Worm (Caenorhabditis elegans) whole organism, young adult: ENCODE data around the gene Y37A1A.3.

Experiments
- B0261.1 ChIP-seq: sonication (generic microtip); optimal IDR thresholded peaks from 2 replicates; lab custom pipeline; 2016; ENCODE audit warnings: mild to moderate bottlenecking, missing genetic modification characterization, moderate library complexity, missing compliant biosample characterization
- B0336.3 ChIP-seq: fragments of 200-800 bp; sonication (Bioruptor generic); IDR thresholded peaks from 2 replicates; pipeline ENCODE4 v1.3.6; 2022; ENCODE audit warnings: missing genetic modification characterization, missing compliant biosample characterization
- F22D6.2 ChIP-seq: sonication (generic microtip); optimal IDR thresholded peaks from 2 replicates; lab custom pipeline; 2016; ENCODE audit warnings: mild to moderate bottlenecking, missing genetic modification characterization, missing compliant biosample characterization
- F39B2.1 ChIP-seq: fragments of 200-800 bp; sonication (Bioruptor generic); IDR thresholded peaks from 2 replicates; pipeline ENCODE4 v1.3.6; 2022; ENCODE audit warnings: missing genetic modification reagents, missing genetic modification characterization, missing compliant biosample characterization
- F52B5.7 ChIP-seq: sonication (generic microtip); optimal IDR thresholded peaks from 2 replicates; lab custom pipeline; 2016; ENCODE audit warnings: mild to moderate bottlenecking, missing genetic modification characterization, missing compliant biosample characterization
- F55B11.4 ChIP-seq: sonication (generic microtip); optimal IDR thresholded peaks from 2 replicates; lab custom pipeline; 2016; ENCODE audit warnings: missing compliant biosample characterization, missing genetic modification characterization, borderline replicate concordance; ENCODE audit not compliant: insufficient read depth
- T26A5.8 ChIP-seq: sonication (generic microtip); optimal IDR thresholded peaks from 2 replicates; lab custom pipeline; 2016; ENCODE audit warnings: missing genetic modification characterization, missing compliant biosample characterization
- Y67H2A.10 ChIP-seq: fragments of 200-800 bp; sonication (Bioruptor generic); conservative IDR thresholded peaks from 2 replicates; pipeline ENCODE4 v1.3.6; 2022; ENCODE audit warnings: missing genetic modification reagents, missing genetic modification characterization, missing compliant biosample characterization
- Y95B8A.8 ChIP-seq: fragments of 200-800 bp; sonication (Bioruptor generic); IDR thresholded peaks from 2 replicates; pipeline ENCODE4 v1.3.6; 2022; ENCODE audit warnings: missing genetic modification reagents, missing genetic modification characterization, missing compliant biosample characterization
- ZK185.1 ChIP-seq: sonication (generic microtip); optimal IDR thresholded peaks from 2 replicates; lab custom pipeline; 2016; ENCODE audit warnings: mild to moderate bottlenecking, missing genetic modification characterization, missing compliant biosample characterization; ENCODE audit not compliant: poor library complexity, severe bottlenecking
- akir-1 ChIP-seq: fragments of 200-800 bp; sonication (Bioruptor generic); optimal IDR thresholded peaks from 2 replicates; lab custom pipeline; 2018; ENCODE audit warnings: mild to moderate bottlenecking, missing genetic modification characterization, moderate library complexity, missing compliant biosample characterization
- ama-1 ChIP-seq, 3 experiments: fragments of 150-350 bp in 1 of 3; sonication (generic microtip) in 2 of 3; optimal IDR thresholded peaks; 2 replicates each; lab custom pipeline; 2014 to 2018; ENCODE audit warnings: missing biosample characterization in 2 of 3, missing genetic modification characterization in 2 of 3, missing genetic modification reagents in 2 of 3
- aptf-2 ChIP-seq: fragments of 200-800 bp; sonication (Bioruptor generic); conservative IDR thresholded peaks from 2 replicates; pipeline ENCODE4 v1.3.6; 2022; ENCODE audit warnings: missing genetic modification reagents, missing genetic modification characterization, missing compliant biosample characterization
- athp-1 ChIP-seq: sonication (generic microtip); optimal IDR thresholded peaks from 2 replicates; lab custom pipeline; 2017; ENCODE audit warnings: mild to moderate bottlenecking, missing genetic modification characterization, missing compliant biosample characterization
- attf-5 ChIP-seq: fragments of 200-800 bp; sonication (Bioruptor generic); optimal IDR thresholded peaks from 2 replicates; lab custom pipeline; 2018; ENCODE audit warnings: mild to moderate bottlenecking, missing genetic modification characterization, missing compliant biosample characterization
- attf-6 ChIP-seq: fragments of 200-800 bp; sonication (Bioruptor generic); IDR thresholded peaks from 2 replicates; pipeline ENCODE4 v1.3.6; 2022; ENCODE audit warnings: missing genetic modification reagents, missing genetic modification characterization, missing compliant biosample characterization
- bed-2 ChIP-seq: fragments of 200-800 bp; sonication (Bioruptor generic); IDR thresholded peaks from 2 replicates; pipeline ENCODE4 v1.3.6; 2022; ENCODE audit warnings: missing genetic modification reagents, missing genetic modification characterization, missing compliant biosample characterization
- cebp-2 ChIP-seq: fragments of 200-800 bp; sonication (Bioruptor generic); IDR thresholded peaks from 2 replicates; pipeline ENCODE4 v1.3.6; 2022; ENCODE audit warnings: missing genetic modification characterization, missing compliant biosample characterization
- ceh-100 ChIP-seq: fragments of 200-800 bp; sonication (Bioruptor generic); IDR thresholded peaks from 2 replicates; pipeline ENCODE4 v1.3.6; 2022; ENCODE audit warnings: missing genetic modification reagents, missing genetic modification characterization, missing compliant biosample characterization
- ceh-58 ChIP-seq: fragments of 200-800 bp; sonication (Bioruptor generic); IDR thresholded peaks from 2 replicates; pipeline ENCODE4 v1.3.6; 2022; ENCODE audit warnings: missing genetic modification characterization, missing compliant biosample characterization
- ceh-91 ChIP-seq: fragments of 200-800 bp; sonication (Bioruptor generic); IDR thresholded peaks from 2 replicates; pipeline ENCODE4 v1.3.6; 2022; ENCODE audit warnings: missing genetic modification reagents, missing genetic modification characterization, missing compliant biosample characterization
- dox-1 ChIP-seq: fragments of 200-800 bp; sonication (Bioruptor generic); IDR thresholded peaks from 2 replicates; pipeline ENCODE4 v1.3.6; 2022; ENCODE audit warnings: missing genetic modification reagents, missing genetic modification characterization, missing compliant biosample characterization
- efl-1 ChIP-seq: fragments of 150-350 bp; optimal IDR thresholded peaks from 2 replicates; lab custom pipeline; 2014; ENCODE audit warnings: missing biosample characterization, missing genetic modification reagents, missing genetic modification characterization
- egl-44 ChIP-seq: fragments of 200-800 bp; sonication (Bioruptor generic); IDR thresholded peaks from 2 replicates; pipeline ENCODE4 v1.3.6; 2022; ENCODE audit warnings: missing genetic modification reagents, missing genetic modification characterization, missing compliant biosample characterization
- ekl-4 ChIP-seq: fragments of 200-800 bp; sonication (Bioruptor generic); IDR thresholded peaks from 2 replicates; pipeline ENCODE4 v1.3.6; 2022; ENCODE audit warnings: missing genetic modification reagents, missing genetic modification characterization, missing compliant biosample characterization
- ets-4 ChIP-seq: fragments of 200-800 bp; sonication (Bioruptor generic); optimal IDR thresholded peaks from 2 replicates; lab custom pipeline; 2018; ENCODE audit warnings: mild to moderate bottlenecking, missing genetic modification characterization, missing compliant biosample characterization
- fkh-3 ChIP-seq: sonication (generic microtip); optimal IDR thresholded peaks from 2 replicates; lab custom pipeline; 2016; ENCODE audit warnings: mild to moderate bottlenecking, missing genetic modification characterization, missing compliant biosample characterization
- gei-17 ChIP-seq: fragments of 200-800 bp; sonication (Bioruptor generic); optimal IDR thresholded peaks from 2 replicates; lab custom pipeline; 2018; ENCODE audit warnings: mild to moderate bottlenecking, missing genetic modification characterization, missing compliant biosample characterization
- hlh-12 ChIP-seq: sonication (generic microtip); optimal IDR thresholded peaks from 2 replicates; lab custom pipeline; 2016; ENCODE audit warnings: missing genetic modification characterization, missing compliant biosample characterization
- hrde-1 ChIP-seq: sonication (generic microtip); optimal IDR thresholded peaks from 2 replicates; lab custom pipeline; 2016; ENCODE audit warnings: missing genetic modification characterization, mild to moderate bottlenecking, missing compliant biosample characterization, moderate library complexity, missing genotype, missing genetic modification reagents, borderline replicate concordance
- let-607 ChIP-seq, 2 experiments: fragments of 200-800 bp in 1 of 2; sonication (Bioruptor generic) in 1 of 2; sonication (generic microtip) in 1 of 2; optimal IDR thresholded peaks; 2 replicates each; lab custom pipeline; 2016 to 2018; ENCODE audit warnings: mild to moderate bottlenecking in 2 of 2, missing compliant biosample characterization in 2 of 2, missing genetic modification characterization in 2 of 2, moderate library complexity in 2 of 2, missing genotype in 1 of 2
- lsl-1 ChIP-seq: fragments of 200-800 bp; sonication (Bioruptor generic); optimal IDR thresholded peaks from 2 replicates; lab custom pipeline; 2018; ENCODE audit warnings: mild to moderate bottlenecking, missing genetic modification characterization, moderate library complexity, missing compliant biosample characterization
- madf-6 ChIP-seq: fragments of 200-800 bp; sonication (Bioruptor generic); IDR thresholded peaks from 2 replicates; pipeline ENCODE4 v1.3.6; 2022; ENCODE audit warnings: missing genetic modification reagents, missing genetic modification characterization, missing compliant biosample characterization
- mes-4 ChIP-seq: sonication (generic microtip); optimal IDR thresholded peaks from 2 replicates; lab custom pipeline; 2016; ENCODE audit warnings: missing genotype, missing genetic modification characterization, missing compliant biosample characterization
- nfyb-1 ChIP-seq: fragments of 200-800 bp; sonication (Bioruptor generic); IDR thresholded peaks from 2 replicates; pipeline ENCODE4 v1.3.6; 2022; ENCODE audit warnings: missing genetic modification reagents, missing genetic modification characterization, missing compliant biosample characterization
- nhr-179 ChIP-seq: sonication (generic microtip); optimal IDR thresholded peaks from 2 replicates; lab custom pipeline; 2016; ENCODE audit warnings: mild to moderate bottlenecking, missing genetic modification characterization, missing compliant biosample characterization
- nhr-27 ChIP-seq: fragments of 200-800 bp; sonication (Bioruptor generic); optimal IDR thresholded peaks from 2 replicates; lab custom pipeline; 2018; ENCODE audit warnings: mild to moderate bottlenecking, missing genetic modification characterization, moderate library complexity, missing compliant biosample characterization
- pbrm-1 ChIP-seq: fragments of 200-800 bp; sonication (Bioruptor generic); IDR thresholded peaks from 2 replicates; pipeline ENCODE4 v1.3.6; 2022; ENCODE audit warnings: missing genetic modification reagents, missing genetic modification characterization, missing compliant biosample characterization
- pha-4 ChIP-seq: fragments of 150-350 bp; sonication (generic microtip); optimal IDR thresholded peaks from 2 replicates; lab custom pipeline; 2014; ENCODE audit warnings: missing biosample characterization, missing genetic modification reagents, missing genetic modification characterization
- repo-1 ChIP-seq: sonication (generic microtip); optimal IDR thresholded peaks from 2 replicates; lab custom pipeline; 2017; ENCODE audit warnings: mild to moderate bottlenecking, missing genetic modification characterization, missing compliant biosample characterization
- rpc-1 ChIP-seq, 2 experiments: fragments of 150-350 bp in 1 of 2; sonication (generic microtip) in 1 of 2; optimal IDR thresholded peaks; 2 replicates each; lab custom pipeline; 2014 to 2018; ENCODE audit warnings: missing biosample characterization in 1 of 2, missing genetic modification characterization in 1 of 2, missing genetic modification reagents in 1 of 2, missing genotype in 1 of 2
- snpc-4 ChIP-seq, 5 experiments: fragments of 150-350 bp in 1 of 5; sonication (generic microtip) in 4 of 5; optimal IDR thresholded peaks; 2 replicates each; lab custom pipeline; 2014 to 2018; ENCODE audit warnings: missing genetic modification characterization in 5 of 5, missing biosample characterization in 3 of 5, antibody characterized with exemption in 2 of 5, mild to moderate bottlenecking in 2 of 5, missing compliant biosample characterization in 2 of 5, missing genotype in 2 of 5, moderate library complexity in 2 of 5, missing genetic modification reagents in 1 of 5
- somi-1 ChIP-seq: fragments of 200-800 bp; sonication (Bioruptor generic); optimal IDR thresholded peaks from 2 replicates; lab custom pipeline; 2018; ENCODE audit warnings: mild to moderate bottlenecking, missing genetic modification characterization, missing compliant biosample characterization
- tbp1 ChIP-seq: fragments of 200-800 bp; sonication (Bioruptor generic); optimal IDR thresholded peaks from 2 replicates; lab custom pipeline; 2018; ENCODE audit warnings: mild to moderate bottlenecking, missing genetic modification characterization, missing compliant biosample characterization
- tbx-9 ChIP-seq: sonication (generic microtip); optimal IDR thresholded peaks from 2 replicates; lab custom pipeline; 2016; ENCODE audit warnings: borderline replicate concordance, missing genetic modification characterization, inconsistent platforms, missing compliant biosample characterization
- xnd-1 ChIP-seq: sonication (generic microtip); optimal IDR thresholded peaks from 2 replicates; lab custom pipeline; 2016; ENCODE audit warnings: missing genotype, missing genetic modification reagents, missing genetic modification characterization, missing compliant biosample characterization
- ztf-26 ChIP-seq: sonication (generic microtip); optimal IDR thresholded peaks from 2 replicates; lab custom pipeline; 2017; ENCODE audit warnings: missing genetic modification characterization, missing compliant biosample characterization
- ztf-6 ChIP-seq: fragments of 200-800 bp; sonication (Bioruptor generic); IDR thresholded peaks from 2 replicates; pipeline ENCODE4 v1.3.6; 2022; ENCODE audit warnings: missing genetic modification reagents, missing genetic modification characterization, missing compliant biosample characterization

The Y37A1A.3 gene

ce11 chrIV:13870085-13870484 lies 32.6 kb downstream of the Y37A1A.3 start (continued):
- TF ChIP-seq pha-4 (tag; lab: Kevin White, UChicago) (no peak), hrde-1 (tag; lab: Kevin White, UChicago) (no peak), pbrm-1 (GFP tag; lab: Robert Waterston, UW) (no peak), snpc-4 (GFP tag; optimal IDR thresholded peaks at IDR 0.05; lab: Kevin White, UChicago) (peak; percentile 86), snpc-4 (tag; optimal IDR thresholded peaks at IDR 0.05; lab: Kevin White, UChicago) (peak; percentile 2 to 96 (median 93)), athp-1 (tag; lab: Kevin White, UChicago) (no peak), rpc-1 (optimal IDR thresholded peaks at IDR 0.05; lab: Kevin White, UChicago) (peak; percentile 47), rpc-1 (tag; optimal IDR thresholded peaks at IDR 0.05; lab: Kevin White, UChicago) (peak; percentile 75), fkh-3 (no peak), ztf-26 (tag; lab: Kevin White, UChicago) (no peak), repo-1 (tag; lab: Kevin White, UChicago) (no peak), nhr-179 (tag; lab: Kevin White, UChicago) (no peak), ZK185.1 (no peak), dox-1 (GFP tag; lab: Robert Waterston, UW) (no peak; the same call in 1 of the 2 replicates), ceh-91 (GFP tag; lab: Robert Waterston, UW) (no peak), nfyb-1 (GFP tag; lab: Robert Waterston, UW) (no peak), mes-4 (no peak), tbp1 (GFP tag; lab: Kevin White, UChicago) (peak; percentile 85), hlh-12 (no peak), let-607 (tag; optimal IDR thresholded peaks at IDR 0.05; lab: Kevin White, UChicago) (no peak), B0336.3 (GFP tag; lab: Robert Waterston, UW) (no peak), cebp-2 (GFP tag; lab: Robert Waterston, UW) (no peak), tbx-9 (tag; lab: Kevin White, UChicago) (no peak), B0261.1 (tag; lab: Kevin White, UChicago) (peak; percentile 73), ceh-58 (GFP tag; lab: Robert Waterston, UW) (no peak), xnd-1 (tag; lab: Kevin White, UChicago) (no peak), akir-1 (no peak), F22D6.2 (no peak), efl-1 (GFP tag; lab: Kevin White, UChicago) (no peak), T26A5.8 (no peak), Y95B8A.8 (GFP tag; lab: Robert Waterston, UW) (no peak), F55B11.4 (tag; lab: Kevin White, UChicago) (no peak), madf-6 (GFP tag; lab: Robert Waterston, UW) (no peak; the same call in 1 of the 2 replicates), gei-17 (GFP tag; lab: Kevin White, UChicago) (no peak), ceh-100 (GFP tag; lab: Robert Waterston, UW) (no peak), ama-1 (optimal IDR thresholded peaks at IDR 0.05; lab: Kevin White, UChicago) (no peak), ama-1 (GFP tag; optimal IDR thresholded peaks at IDR 0.05; lab: Kevin White, UChicago) (peak in 1 of 2 experiments; percentile 8), ekl-4 (GFP tag; lab: Robert Waterston, UW) (no peak), attf-6 (GFP tag; lab: Robert Waterston, UW) (peak; percentile 95), ets-4 (GFP tag; lab: Kevin White, UChicago) (no peak), attf-5 (GFP tag; lab: Kevin White, UChicago) (no peak), F39B2.1 (no peak), Y67H2A.10 (no peak), lsl-1 (GFP tag; lab: Kevin White, UChicago) (peak; percentile 25), egl-44 (no peak), aptf-2 (GFP tag; lab: Robert Waterston, UW) (no peak), F52B5.7 (peak; percentile 39), bed-2 (GFP tag; lab: Robert Waterston, UW) (no peak), nhr-27 (no peak), ztf-6 (GFP tag; lab: Robert Waterston, UW) (no peak), somi-1 (GFP tag; lab: Kevin White, UChicago) (no peak)
